Fruit fly (Drosophila melanogaster): ENCODE measurements around the gene f-cup.

dm6 chr3R:13682994-13683623, 17.5 kb downstream of the f-cup start:
- TF ChIP-seq psq (optimal IDR thresholded peaks at IDR 0.05): no peak
- TF ChIP-seq Dll (optimal IDR thresholded peaks at IDR 0.05): no peak
